Worm (Caenorhabditis elegans) whole organism, mixed stage, embryonic: ENCODE measurements around the gene moc-5.

Source experiments
- ces-1 ChIP-seq: fragments of 150-350 bp; optimal IDR thresholded peaks from 2 replicates; lab custom pipeline; 2014; ENCODE audit warnings: missing biosample characterization, missing genetic modification reagents, missing genetic modification characterization
- elt-1 ChIP-seq: sonication (generic microtip); optimal IDR thresholded peaks from 2 replicates; lab custom pipeline; 2017; ENCODE audit warnings: missing genetic modification characterization, mild to moderate bottlenecking, missing compliant biosample characterization, antibody characterized with exemption, moderate library complexity, borderline replicate concordance; ENCODE audit not compliant: insufficient read depth
- elt-3 ChIP-seq: fragments of 150-350 bp; optimal IDR thresholded peaks from 2 replicates; lab custom pipeline; 2014; ENCODE audit warnings: missing biosample characterization, missing genetic modification characterization
- hlh-1 ChIP-seq: fragments of 150-350 bp; optimal IDR thresholded peaks from 2 replicates; lab custom pipeline; 2014; ENCODE audit warnings: missing biosample characterization, missing genetic modification reagents, missing genetic modification characterization
- lsy-2 ChIP-seq: fragments of 150-350 bp; optimal IDR thresholded peaks from 2 replicates; lab custom pipeline; 2014; ENCODE audit warnings: missing biosample characterization, missing genetic modification characterization
- mab-5 ChIP-seq: fragments of 150-350 bp; optimal IDR thresholded peaks from 2 replicates; lab custom pipeline; 2014; ENCODE audit warnings: missing biosample characterization, missing genetic modification characterization
- nhr-76 ChIP-seq: sonication (generic microtip); optimal IDR thresholded peaks from 2 replicates; lab custom pipeline; 2017; ENCODE audit warnings: missing biosample characterization, missing genetic modification characterization
- unc-62 ChIP-seq: fragments of 150-350 bp; optimal IDR thresholded peaks from 2 replicates; lab custom pipeline; 2014; ENCODE audit warnings: missing biosample characterization, missing genetic modification reagents, missing genetic modification characterization
- ztf-11 ChIP-seq: fragments of 150-350 bp; optimal IDR thresholded peaks from 2 replicates; lab custom pipeline; 2014; ENCODE audit warnings: missing biosample characterization, missing genetic modification characterization

- TF ChIP-seq ztf-11 (tag; lab: Kevin White, UChicago) (no peak), hlh-1 (tag; lab: Kevin White, UChicago) (no peak), mab-5 (tag; lab: Kevin White, UChicago) (no peak), ces-1 (no peak), lsy-2 (tag; lab: Kevin White, UChicago) (no peak), elt-3 (tag; lab: Kevin White, UChicago) (no peak), unc-62 (no peak), nhr-76 (tag; lab: Kevin White, UChicago) (no peak), elt-1 (tag; lab: Kevin White, UChicago) (no peak)
Measured at ce11 chrX:9556038-9556437, 9.7 kb downstream of the moc-5 start.
